Worm (Caenorhabditis elegans) whole organism, L4/young adult: Measurements from ENCODE around the gene exc-7.
A peak's percentile ranks its signal among the peaks of the same experiment; 100 is the strongest.

Experiments used
- W03F9.2 ChIP-seq: fragments of 150-350 bp; optimal IDR thresholded peaks from 2 replicates; lab custom pipeline; 2014; ENCODE audit warnings: missing biosample characterization, missing genetic modification characterization
- him-1 ChIP-seq: sonication (generic microtip); optimal IDR thresholded peaks from 2 replicates; lab custom pipeline; 2016; ENCODE audit warnings: missing genotype, missing genetic modification reagents, missing genetic modification characterization, missing compliant biosample characterization

DNA sequence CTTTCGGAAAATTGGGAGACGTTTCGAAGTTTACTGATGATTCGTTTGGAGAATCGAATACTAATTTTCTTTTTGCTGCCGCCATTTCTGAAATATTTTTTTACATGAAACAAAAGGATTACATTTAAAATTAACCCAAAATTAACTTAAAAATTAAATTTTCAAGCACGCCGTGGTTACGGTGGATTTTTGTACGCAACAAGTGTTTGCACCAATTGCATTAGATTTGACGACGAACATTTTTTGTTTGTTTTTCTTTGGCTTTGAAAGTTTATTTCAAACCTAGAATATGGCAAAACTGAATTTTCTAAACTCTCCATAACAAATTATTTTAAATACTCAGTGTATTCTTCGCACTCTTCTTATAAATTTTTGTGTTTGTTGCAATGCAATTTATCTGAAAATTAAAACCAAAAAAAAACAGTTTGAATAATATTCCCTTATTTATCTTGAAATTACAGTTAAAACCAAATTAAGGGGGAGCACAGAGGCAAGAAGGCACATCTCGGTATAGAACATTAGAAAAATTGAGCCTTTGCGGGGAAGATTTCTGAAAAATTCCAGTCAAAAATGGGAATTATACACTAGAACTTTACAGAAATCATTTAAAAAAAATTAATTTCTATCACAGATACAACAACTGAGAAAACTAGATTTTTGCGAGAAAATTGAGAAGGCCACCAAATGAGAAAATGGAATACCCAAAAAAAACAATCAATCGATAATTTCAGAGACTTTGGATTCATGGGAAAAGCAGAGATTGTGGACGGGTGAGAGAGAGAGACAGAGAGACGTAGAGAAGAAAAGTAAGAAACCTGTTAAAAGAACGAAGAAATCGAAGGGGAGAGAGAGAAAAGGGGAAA lies 41.5 kb downstream of the exc-7 start, which contains the start of gene hal-3:
- TF ChIP-seq him-1 (tag; lab: Kevin White, UChicago) (no peak), W03F9.2 (tag; lab: Kevin White, UChicago) (peak; percentile 16)
